Worm (Caenorhabditis elegans) whole organism, L1 larva: ENCODE data around the gene dsc-1.

Source experiments
- C34B4.2 ChIP-seq: sonication (generic microtip); optimal IDR thresholded peaks from 2 replicates; lab custom pipeline; 2017; ENCODE audit warnings: mild to moderate bottlenecking, missing genetic modification characterization, missing compliant biosample characterization
- F16B12.6 ChIP-seq: fragments of 150-350 bp; optimal IDR thresholded peaks from 2 replicates; lab custom pipeline; 2014; ENCODE audit warnings: missing biosample characterization, missing genetic modification characterization
- Y116A8C.19 ChIP-seq: sonication (generic microtip); optimal IDR thresholded peaks from 2 replicates; lab custom pipeline; 2016; ENCODE audit warnings: missing compliant biosample characterization, missing genetic modification characterization, borderline replicate concordance
- aha-1 ChIP-seq: fragments of 150-350 bp; optimal IDR thresholded peaks from 2 replicates; lab custom pipeline; 2014; ENCODE audit warnings: missing biosample characterization, missing genetic modification characterization
- ceh-82 ChIP-seq, 3 experiments: fragments of 150-350 bp in 1 of 3; sonication (generic microtip) in 2 of 3; optimal IDR thresholded peaks; 2 replicates each; lab custom pipeline; 2014 to 2017; ENCODE audit warnings: missing biosample characterization in 3 of 3, missing genetic modification characterization in 3 of 3
- ceh-90 ChIP-seq: sonication (generic microtip); optimal IDR thresholded peaks from 2 replicates; lab custom pipeline; 2016; ENCODE audit warnings: missing genetic modification characterization, missing compliant biosample characterization
- efl-1 ChIP-seq, 4 experiments: fragments of 150-350 bp; optimal IDR thresholded peaks in 3 of 4; peaks in 1 of 4; 1 replicate in 1 of 4; 2 replicates in 3 of 4; lab custom pipeline; 2014; ENCODE audit warnings: missing biosample characterization in 2 of 4, missing genetic modification characterization in 2 of 4, missing genetic modification reagents in 2 of 4
- elt-2 ChIP-seq: sonication (generic microtip); optimal IDR thresholded peaks from 2 replicates; lab custom pipeline; 2016; ENCODE audit warnings: missing genetic modification characterization, mild to moderate bottlenecking, inconsistent platforms, missing compliant biosample characterization, missing genetic modification reagents
- fkh-4 ChIP-seq: sonication (generic microtip); optimal IDR thresholded peaks from 2 replicates; lab custom pipeline; 2016; ENCODE audit warnings: missing compliant biosample characterization, missing genetic modification characterization, borderline replicate concordance
- grh-1 ChIP-seq: fragments of 200-800 bp; sonication (Bioruptor generic); IDR thresholded peaks from 2 replicates; pipeline ENCODE4 v1.3.6; 2022; ENCODE audit warnings: missing genetic modification reagents, missing genetic modification characterization, missing compliant biosample characterization
- jun-1 ChIP-seq: fragments of 150-350 bp; optimal IDR thresholded peaks from 2 replicates; lab custom pipeline; 2014; ENCODE audit warnings: missing biosample characterization, missing genetic modification reagents, missing genetic modification characterization
- lin-14 ChIP-seq: fragments of 200-800 bp; sonication (Bioruptor generic); optimal IDR thresholded peaks from 2 replicates; lab custom pipeline; 2018; ENCODE audit warnings: mild to moderate bottlenecking, missing genetic modification characterization, moderate library complexity, missing compliant biosample characterization
- lin-35 ChIP-seq, 2 experiments: fragments of 150-350 bp; optimal IDR thresholded peaks; 2 replicates each; lab custom pipeline; 2014; ENCODE audit warnings: missing biosample characterization in 2 of 2, missing genetic modification characterization in 2 of 2, missing genetic modification reagents in 2 of 2
- lin-39 ChIP-seq: fragments of 150-350 bp; optimal IDR thresholded peaks from 2 replicates; lab custom pipeline; 2014; ENCODE audit warnings: missing biosample characterization, missing genetic modification reagents, missing genetic modification characterization
- lsy-2 ChIP-seq, 2 experiments: fragments of 150-350 bp; optimal IDR thresholded peaks; 2 replicates each; lab custom pipeline; 2014; ENCODE audit warnings: missing biosample characterization in 2 of 2, missing genetic modification characterization in 2 of 2
- nhr-19 ChIP-seq: fragments of 200-800 bp; sonication (Bioruptor generic); conservative IDR thresholded peaks from 2 replicates; pipeline ENCODE4 v1.3.6; 2022; ENCODE audit warnings: missing genetic modification characterization, missing compliant biosample characterization
- nhr-47 ChIP-seq: sonication (generic microtip); optimal IDR thresholded peaks from 2 replicates; lab custom pipeline; 2016; ENCODE audit warnings: mild to moderate bottlenecking, missing genetic modification characterization, moderate library complexity, missing compliant biosample characterization
- nhr-71 ChIP-seq: sonication (generic microtip); optimal IDR thresholded peaks from 2 replicates; lab custom pipeline; 2016; ENCODE audit warnings: mild to moderate bottlenecking, missing genetic modification characterization, moderate library complexity, missing compliant biosample characterization
- nhr-77 ChIP-seq: fragments of 150-350 bp; optimal IDR thresholded peaks from 2 replicates; lab custom pipeline; 2014; ENCODE audit warnings: missing biosample characterization, missing genetic modification characterization
- nhr-84 ChIP-seq: sonication (generic microtip); optimal IDR thresholded peaks from 2 replicates; lab custom pipeline; 2017; ENCODE audit warnings: missing biosample characterization, missing genetic modification characterization
- nhr-85 ChIP-seq: sonication (generic microtip); peaks from one replicate; lab custom pipeline; 2016; ENCODE audit warnings: missing genetic modification characterization, inconsistent platforms, missing compliant biosample characterization
- nhr-90 ChIP-seq: sonication (generic microtip); optimal IDR thresholded peaks from 2 replicates; lab custom pipeline; 2016; ENCODE audit warnings: mild to moderate bottlenecking, missing genetic modification characterization, missing compliant biosample characterization; ENCODE audit not compliant: poor library complexity
- rnt-1 ChIP-seq: sonication (generic microtip); optimal IDR thresholded peaks from 2 replicates; lab custom pipeline; 2016; ENCODE audit warnings: mild to moderate bottlenecking, missing genetic modification characterization, moderate library complexity, missing compliant biosample characterization
- snu-23 ChIP-seq: sonication (generic microtip); optimal IDR thresholded peaks from 2 replicates; lab custom pipeline; 2016; ENCODE audit warnings: missing genetic modification characterization, missing compliant biosample characterization
- sup-37 ChIP-seq: fragments of 200-800 bp; sonication (Bioruptor generic); optimal IDR thresholded peaks from 2 replicates; lab custom pipeline; 2018; ENCODE audit warnings: mild to moderate bottlenecking, missing genetic modification characterization, missing compliant biosample characterization
- swsn-7 ChIP-seq: sonication (generic microtip); optimal IDR thresholded peaks from 2 replicates; lab custom pipeline; 2016; ENCODE audit warnings: missing genetic modification characterization, missing compliant biosample characterization
- unc-62 ChIP-seq: fragments of 150-350 bp; optimal IDR thresholded peaks from 2 replicates; lab custom pipeline; 2014; ENCODE audit warnings: missing biosample characterization, missing genetic modification reagents, missing genetic modification characterization
- unc-86 ChIP-seq: sonication (generic microtip); optimal IDR thresholded peaks from 2 replicates; lab custom pipeline; 2016; ENCODE audit warnings: missing genetic modification characterization, missing compliant biosample characterization
- ztf-11 ChIP-seq, 2 experiments: sonication (generic microtip); optimal IDR thresholded peaks; 2 replicates each; lab custom pipeline; 2016 to 2017; ENCODE audit warnings: missing genetic modification characterization in 2 of 2, missing biosample characterization in 1 of 2, missing compliant biosample characterization in 1 of 2

dsc-1 gene

ce11 chrX:15040552-15041080 lies 6.0 kb upstream of the dsc-1 start, which contains the start of gene C18B12.4 (continued):
- peak; percentile 48 for TF ChIP-seq sup-37 (GFP tag; lab: Kevin White, UChicago)
- TF ChIP-seq C34B4.2 (tag; lab: Kevin White, UChicago) = no peak
- TF ChIP-seq snu-23 (GFP tag; lab: Kevin White, UChicago) = peak; percentile 94

DNA sequence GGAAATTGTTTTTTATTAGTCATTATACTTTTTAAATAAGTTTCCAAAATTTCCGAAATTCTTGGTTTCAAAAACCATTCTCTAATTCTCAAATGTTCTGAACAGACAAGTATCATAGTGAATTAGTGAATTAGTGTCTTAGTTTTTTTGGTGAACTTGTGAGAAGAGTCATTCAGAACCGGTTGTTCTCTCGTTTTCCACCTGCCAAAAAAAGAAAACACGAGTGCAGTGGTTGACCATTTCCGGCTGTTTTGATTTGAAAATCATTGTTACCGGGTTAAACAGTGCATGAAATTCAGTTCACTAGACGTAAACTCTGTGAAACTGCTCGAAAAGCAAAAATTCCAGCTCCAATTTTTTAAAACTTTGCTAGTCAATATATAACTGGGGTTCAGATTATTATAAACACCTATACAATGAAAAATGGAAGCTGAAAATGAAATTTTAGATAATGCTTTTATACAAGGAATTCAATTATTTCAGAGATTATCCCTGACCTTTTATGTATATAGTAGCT lies 5.1 kb upstream of the dsc-1 start:
- TF ChIP-seq ztf-11 (tag; optimal IDR thresholded peaks at IDR 0.05; lab: Kevin White, UChicago) (no peak), nhr-85 (tag; lab: Kevin White, UChicago) (peak; percentile 80), grh-1 (GFP tag; lab: Robert Waterston, UW) (peak; percentile 54), lin-35 (GFP tag; optimal IDR thresholded peaks at IDR 0.05; lab: Kevin White, UChicago) (peak in 1 of 2 experiments; percentile 1), snu-23 (GFP tag; lab: Kevin White, UChicago) (peak; percentile 10), lin-14 (GFP tag; lab: Kevin White, UChicago) (peak; percentile 51)

- TF ChIP-seq nhr-77 (tag; lab: Kevin White, UChicago) = no peak
- peak; percentile 1 for TF ChIP-seq fkh-4 (tag; lab: Kevin White, UChicago)
- no peak for TF ChIP-seq unc-86 (tag; lab: Kevin White, UChicago)
- TF ChIP-seq efl-1 (optimal IDR thresholded peaks at IDR 0.05; lab: Kevin White, UChicago) = no peak
- peak in 1 of 2 experiments; percentile 92 for TF ChIP-seq efl-1 (GFP tag; optimal IDR thresholded peaks at IDR 0.05 in 1 of 2; lab: Kevin White, UChicago)
- TF ChIP-seq lin-14 (GFP tag; lab: Kevin White, UChicago) = peak; percentile 26
- TF ChIP-seq rnt-1 (tag; lab: Kevin White, UChicago) = peak; percentile 42
- peak in 1 of 2 experiments; percentile 12 for TF ChIP-seq lsy-2 (tag; optimal IDR thresholded peaks at IDR 0.05; lab: Kevin White, UChicago)
- TF ChIP-seq snu-23 (GFP tag; lab: Kevin White, UChicago) = peak; percentile 28
- no peak for TF ChIP-seq unc-62 (GFP tag; lab: Kevin White, UChicago)
- TF ChIP-seq nhr-71 (tag; lab: Kevin White, UChicago) = peak; percentile 65
Measured at ce11 chrX:15039029-15039695, 4.5 kb upstream of the dsc-1 start.

DNA sequence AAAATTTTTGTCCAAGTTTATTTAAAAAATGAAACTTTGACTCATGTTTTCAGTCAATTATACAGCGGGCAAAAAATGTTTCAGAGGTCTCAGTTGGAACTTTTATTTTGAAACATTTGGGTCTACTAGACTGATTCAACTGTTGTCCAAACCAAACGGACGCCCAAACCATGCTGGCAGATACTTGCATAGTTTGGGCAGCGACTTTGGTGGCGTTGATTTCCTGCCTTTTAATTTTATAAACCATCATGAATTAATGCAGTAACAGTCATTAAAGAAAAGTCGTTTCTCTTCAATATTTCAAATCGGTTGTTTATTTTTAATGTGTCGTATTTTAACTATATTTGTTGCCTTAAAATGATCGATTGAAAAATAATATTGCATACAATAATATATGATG lies 1.7 kb upstream of the dsc-1 start:
- TF ChIP-seq Y116A8C.19 (no peak), efl-1 (optimal IDR thresholded peaks at IDR 0.05; lab: Kevin White, UChicago) (no peak), efl-1 (GFP tag; optimal IDR thresholded peaks at IDR 0.05 in 1 of 2; lab: Kevin White, UChicago) (peak in 1 of 2 experiments; percentile 38)

- no peak for TF ChIP-seq lin-39 (tag; lab: Kevin White, UChicago)
Measured at ce11 chrX:15035748-15036147, 1.1 kb upstream of the dsc-1 start.

DNA sequence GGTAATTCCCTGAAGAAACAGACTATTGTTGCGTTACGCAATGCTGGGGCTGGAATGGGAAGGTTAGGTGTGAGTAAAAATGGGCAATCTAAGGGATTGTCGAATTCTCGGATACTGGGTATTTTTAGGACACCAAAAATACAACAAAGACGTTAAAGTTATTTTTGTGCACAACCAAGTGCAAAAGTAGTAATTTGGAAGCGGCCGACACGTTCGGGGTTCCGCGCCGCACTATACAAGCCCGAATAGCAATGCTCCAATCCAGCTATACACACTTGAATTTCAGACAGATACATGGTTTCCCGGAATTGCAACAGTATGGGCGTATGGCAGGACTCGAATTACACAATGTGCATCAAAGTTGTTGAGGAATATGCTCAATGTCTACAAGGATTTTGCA lies 6.6 kb downstream of the dsc-1 start:
- no peak for TF ChIP-seq aha-1 (tag; lab: Kevin White, UChicago)
- TF ChIP-seq fkh-4 (tag; lab: Kevin White, UChicago) = no peak
- no peak for TF ChIP-seq ceh-82 (tag; optimal IDR thresholded peaks at IDR 0.05; lab: Kevin White, UChicago)
- TF ChIP-seq F16B12.6 (tag; lab: Kevin White, UChicago) = no peak
- no peak for TF ChIP-seq nhr-19 (GFP tag; lab: Robert Waterston, UW)
- TF ChIP-seq Y116A8C.19 = no peak
- TF ChIP-seq swsn-7 (tag; lab: Kevin White, UChicago) = no peak
- no peak for TF ChIP-seq ceh-90 (tag; lab: Kevin White, UChicago)
- no peak for TF ChIP-seq nhr-90 (tag; lab: Kevin White, UChicago)
- no peak for TF ChIP-seq sup-37 (GFP tag; lab: Kevin White, UChicago)
- TF ChIP-seq nhr-84 (tag; lab: Kevin White, UChicago) = no peak
- TF ChIP-seq nhr-47 = no peak
- no peak for TF ChIP-seq rnt-1 (tag; lab: Kevin White, UChicago)
- no peak for TF ChIP-seq grh-1 (GFP tag; lab: Robert Waterston, UW)
- TF ChIP-seq jun-1 (tag; lab: Kevin White, UChicago) = no peak
- no peak for TF ChIP-seq elt-2
- no peak for TF ChIP-seq lin-39 (tag; lab: Kevin White, UChicago)
